Worm (Caenorhabditis elegans) whole organism, mixed stage, embryonic: ENCODE measurements around the gene tebp-1.

Experiments used
- M03D4.4 ChIP-seq: sonication (generic microtip); optimal IDR thresholded peaks from 2 replicates; lab custom pipeline; 2017; ENCODE audit warnings: mild to moderate bottlenecking, missing genetic modification characterization, missing compliant biosample characterization
- ceh-43 ChIP-seq: fragments of 200-800 bp; sonication (Bioruptor generic); optimal IDR thresholded peaks from 2 replicates; lab custom pipeline; 2018; ENCODE audit warnings: mild to moderate bottlenecking, missing genetic modification characterization, moderate library complexity, missing compliant biosample characterization
- ceh-83 ChIP-seq: fragments of 200-800 bp; sonication (Bioruptor generic); optimal IDR thresholded peaks from 2 replicates; lab custom pipeline; 2018; ENCODE audit warnings: mild to moderate bottlenecking, missing genetic modification characterization, missing compliant biosample characterization
- cnd-1 ChIP-seq: fragments of 200-800 bp; sonication (Bioruptor generic); optimal IDR thresholded peaks from 2 replicates; lab custom pipeline; 2018; ENCODE audit warnings: mild to moderate bottlenecking, missing genetic modification characterization, missing compliant biosample characterization
- drap-1 ChIP-seq: fragments of 200-800 bp; sonication (Bioruptor generic); optimal IDR thresholded peaks from 3 replicates; lab custom pipeline; 2018; ENCODE audit warnings: mild to moderate bottlenecking, missing genetic modification characterization, missing compliant biosample characterization
- elt-1 ChIP-seq: sonication (generic microtip); optimal IDR thresholded peaks from 2 replicates; lab custom pipeline; 2017; ENCODE audit warnings: missing genetic modification characterization, mild to moderate bottlenecking, missing compliant biosample characterization, antibody characterized with exemption, moderate library complexity, borderline replicate concordance; ENCODE audit not compliant: insufficient read depth
- elt-3 ChIP-seq: fragments of 150-350 bp; optimal IDR thresholded peaks from 2 replicates; lab custom pipeline; 2014; ENCODE audit warnings: missing biosample characterization, missing genetic modification characterization
- flh-1 ChIP-seq: fragments of 200-800 bp; sonication (Bioruptor generic); optimal IDR thresholded peaks from 2 replicates; lab custom pipeline; 2018; ENCODE audit warnings: mild to moderate bottlenecking, missing genetic modification characterization, moderate library complexity, missing compliant biosample characterization
- ham-2 ChIP-seq: fragments of 200-800 bp; sonication (Bioruptor generic); optimal IDR thresholded peaks from 2 replicates; lab custom pipeline; 2018; ENCODE audit warnings: mild to moderate bottlenecking, missing genetic modification characterization, missing compliant biosample characterization
- hlh-1 ChIP-seq: fragments of 150-350 bp; optimal IDR thresholded peaks from 2 replicates; lab custom pipeline; 2014; ENCODE audit warnings: missing biosample characterization, missing genetic modification reagents, missing genetic modification characterization
- lin-13 ChIP-seq: fragments of 150-350 bp; optimal IDR thresholded peaks from 2 replicates; lab custom pipeline; 2014; ENCODE audit warnings: missing biosample characterization, missing genetic modification characterization
- lin-32 ChIP-seq: fragments of 200-800 bp; sonication (Bioruptor generic); optimal IDR thresholded peaks from 2 replicates; lab custom pipeline; 2018; ENCODE audit warnings: mild to moderate bottlenecking, missing genetic modification characterization, missing compliant biosample characterization
- lsy-2 ChIP-seq: fragments of 150-350 bp; optimal IDR thresholded peaks from 2 replicates; lab custom pipeline; 2014; ENCODE audit warnings: missing biosample characterization, missing genetic modification characterization
- mep-1 ChIP-seq: fragments of 150-350 bp; optimal IDR thresholded peaks from 2 replicates; lab custom pipeline; 2017; ENCODE audit warnings: missing biosample characterization, missing genetic modification reagents, missing genetic modification characterization, inconsistent platforms
- mls-2 ChIP-seq: sonication (generic microtip); optimal IDR thresholded peaks from 2 replicates; lab custom pipeline; 2016; ENCODE audit warnings: mild to moderate bottlenecking, missing genetic modification characterization, moderate library complexity, missing compliant biosample characterization
- nhr-12 ChIP-seq: fragments of 150-350 bp; optimal IDR thresholded peaks from 2 replicates; lab custom pipeline; 2014; ENCODE audit warnings: missing biosample characterization, missing genetic modification characterization
- nhr-2 ChIP-seq: fragments of 150-350 bp; optimal IDR thresholded peaks from 2 replicates; lab custom pipeline; 2014; ENCODE audit warnings: missing biosample characterization, missing genetic modification characterization
- nhr-76 ChIP-seq: sonication (generic microtip); optimal IDR thresholded peaks from 2 replicates; lab custom pipeline; 2017; ENCODE audit warnings: missing biosample characterization, missing genetic modification characterization
- pha-4 ChIP-seq: fragments of 150-350 bp; optimal IDR thresholded peaks from 2 replicates; lab custom pipeline; 2018; ENCODE audit warnings: missing biosample characterization, missing genetic modification reagents, missing genetic modification characterization
- sem-2 ChIP-seq: fragments of 200-800 bp; sonication (Bioruptor generic); optimal IDR thresholded peaks from 2 replicates; lab custom pipeline; 2018; ENCODE audit warnings: mild to moderate bottlenecking, missing genetic modification characterization, missing compliant biosample characterization
- sptf-1 ChIP-seq: sonication (generic microtip); optimal IDR thresholded peaks from 2 replicates; lab custom pipeline; 2017; ENCODE audit warnings: mild to moderate bottlenecking, missing genetic modification characterization, moderate library complexity, missing compliant biosample characterization
- tbx-8 ChIP-seq: fragments of 200-800 bp; sonication (Bioruptor generic); optimal IDR thresholded peaks from 2 replicates; lab custom pipeline; 2018; ENCODE audit warnings: mild to moderate bottlenecking, missing genetic modification characterization, moderate library complexity, missing compliant biosample characterization
- unc-120 ChIP-seq: sonication (generic microtip); optimal IDR thresholded peaks from 2 replicates; lab custom pipeline; 2017; ENCODE audit warnings: missing genetic modification characterization, missing compliant biosample characterization; ENCODE audit not compliant: poor library complexity, severe bottlenecking
- ztf-11 ChIP-seq: fragments of 150-350 bp; optimal IDR thresholded peaks from 2 replicates; lab custom pipeline; 2014; ENCODE audit warnings: missing biosample characterization, missing genetic modification characterization

tebp-1 gene

ce11 chrII:14405489-14406059 is 43.8 kb downstream of the tebp-1 start:
- TF ChIP-seq sem-2 (GFP tag; lab: Kevin White, UChicago) (peak; percentile 45), ceh-83 (peak; percentile 44), elt-1 (no peak), drap-1 (GFP tag; lab: Kevin White, UChicago) (no peak)

DNA sequence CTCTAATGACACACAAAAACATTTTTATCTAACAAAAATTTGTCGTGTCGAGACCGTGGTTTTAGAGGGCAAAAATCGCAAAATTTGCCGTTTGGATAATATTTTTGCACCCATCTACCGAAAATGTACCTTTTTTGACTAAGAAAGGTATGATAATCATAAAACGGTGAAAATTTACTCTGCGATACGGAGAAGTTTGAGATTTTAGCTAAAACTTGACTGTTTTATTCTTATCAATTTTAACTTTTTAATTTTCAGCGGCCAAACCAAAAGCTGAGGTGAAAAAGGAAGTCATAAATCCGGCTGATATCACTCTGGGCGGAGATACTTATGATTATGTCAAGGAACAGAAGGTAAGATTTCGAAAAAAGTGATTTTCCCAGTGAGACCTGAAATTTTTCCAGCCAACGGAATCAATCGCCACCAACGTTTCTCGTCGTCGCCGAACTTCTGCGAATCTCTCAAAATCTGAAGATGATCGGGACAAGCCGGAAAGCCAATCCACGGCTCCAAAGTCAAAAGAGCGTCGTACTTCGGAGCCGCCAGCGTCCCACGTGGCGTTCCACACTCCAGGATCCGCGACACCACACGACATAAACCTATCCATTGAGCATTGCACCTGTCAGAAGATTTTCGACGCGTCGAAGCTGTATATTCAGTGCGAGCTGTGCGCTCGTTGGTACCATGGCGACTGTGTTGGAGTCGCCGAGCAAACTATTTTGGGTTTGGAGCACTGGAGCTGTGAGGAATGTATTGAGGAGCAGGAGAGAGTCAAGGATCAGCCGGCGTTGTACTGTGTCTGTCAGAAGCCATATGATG is 44.5 kb downstream of the tebp-1 start:
- TF ChIP-seq ham-2 (no peak), mep-1 (tag; lab: Kevin White, UChicago) (no peak), lin-13 (tag; lab: Kevin White, UChicago) (no peak), sptf-1 (tag; lab: Kevin White, UChicago) (no peak), mls-2 (tag; lab: Kevin White, UChicago) (no peak), nhr-12 (tag; lab: Kevin White, UChicago) (no peak), pha-4 (tag; lab: Kevin White, UChicago) (no peak), hlh-1 (tag; lab: Kevin White, UChicago) (no peak), nhr-2 (tag; lab: Kevin White, UChicago) (no peak), unc-120 (tag; lab: Kevin White, UChicago) (no peak), elt-1 (no peak), lsy-2 (tag; lab: Kevin White, UChicago) (no peak), ztf-11 (no peak)
- TF ChIP-seq, all 35 proteins: peak for 0

- TF ChIP-seq mls-2 (tag; lab: Kevin White, UChicago) = peak; percentile 57
- TF ChIP-seq sptf-1 (tag; lab: Kevin White, UChicago) = peak; percentile 2
- no peak for TF ChIP-seq ceh-43 (GFP tag; lab: Kevin White, UChicago)
- TF ChIP-seq, all 35 proteins: peak for 2
Measured at ce11 chrII:14407332-14408270, 45.8 kb downstream of the tebp-1 start.

- no peak for TF ChIP-seq M03D4.4 (tag; lab: Kevin White, UChicago)
- TF ChIP-seq flh-1 (GFP tag; lab: Kevin White, UChicago) = no peak
- TF ChIP-seq nhr-76 (tag; lab: Kevin White, UChicago) = no peak
- no peak for TF ChIP-seq nhr-12 (tag; lab: Kevin White, UChicago)
- TF ChIP-seq ham-2 = no peak
- no peak for TF ChIP-seq elt-3 (tag; lab: Kevin White, UChicago)
- TF ChIP-seq elt-1 = no peak
- TF ChIP-seq sem-2 (GFP tag; lab: Kevin White, UChicago) = no peak
- no peak for TF ChIP-seq cnd-1 (tag; lab: Kevin White, UChicago)
- no peak for TF ChIP-seq lin-13 (tag; lab: Kevin White, UChicago)
- TF ChIP-seq tbx-8 = no peak
- TF ChIP-seq mep-1 (tag; lab: Kevin White, UChicago) = no peak
- TF ChIP-seq, all 35 proteins: peak for 0
Measured at ce11 chrII:14408312-14408711, 46.5 kb downstream of the tebp-1 start, which contains the start of gene F26H11.4. Gene F26H11.4 (plus strand): TSS chrII:14408612.

DNA sequence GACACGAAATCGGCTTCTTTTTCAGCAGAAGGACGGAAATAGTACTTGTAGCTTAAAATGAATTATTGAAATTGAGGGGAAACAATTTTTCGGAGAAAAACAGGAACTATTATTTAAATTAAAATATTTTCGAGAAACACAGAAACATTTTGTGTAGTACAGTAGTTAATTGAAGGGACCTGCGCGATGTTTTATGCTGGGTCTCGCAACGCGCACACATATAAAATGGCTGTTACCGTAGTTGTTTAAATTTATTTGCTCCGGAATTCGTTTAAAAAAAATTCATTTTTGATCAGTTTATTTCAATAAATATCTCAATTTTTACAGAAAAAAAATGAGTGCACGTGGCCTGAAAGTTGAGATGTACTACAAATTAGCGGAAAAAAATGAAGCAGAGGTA is 48.9 kb downstream of the tebp-1 start, which contains the start of gene dsb-2:
Gene dsb-2 (plus strand): TSS at position 328 of the 400 bp plus-strand sequence.
- TF ChIP-seq lin-32 (GFP tag; lab: Kevin White, UChicago) (no peak), lsy-2 (tag; lab: Kevin White, UChicago) (peak; percentile 79), ceh-83 (no peak), sem-2 (GFP tag; lab: Kevin White, UChicago) (no peak), flh-1 (GFP tag; lab: Kevin White, UChicago) (no peak)
